Worm (Caenorhabditis elegans) whole organism, young adult: ENCODE measurements around the gene T23F2.3.
A peak's percentile ranks its signal among the peaks of the same experiment; 100 is the strongest.

Source experiments
- B0336.3 ChIP-seq: fragments of 200-800 bp; sonication (Bioruptor generic); IDR thresholded peaks from 2 replicates; pipeline ENCODE4 v1.3.6; 2022; ENCODE audit warnings: missing genetic modification characterization, missing compliant biosample characterization
- F10E7.11 ChIP-seq: sonication (generic microtip); optimal IDR thresholded peaks from 2 replicates; lab custom pipeline; 2017; ENCODE audit warnings: mild to moderate bottlenecking, missing genetic modification characterization, moderate library complexity, missing compliant biosample characterization
- F55B11.4 ChIP-seq: sonication (generic microtip); optimal IDR thresholded peaks from 2 replicates; lab custom pipeline; 2016; ENCODE audit warnings: missing compliant biosample characterization, missing genetic modification characterization, borderline replicate concordance; ENCODE audit not compliant: insufficient read depth
- K11D2.4 ChIP-seq: fragments of 200-800 bp; sonication (Bioruptor generic); IDR thresholded peaks from 2 replicates; pipeline ENCODE4 v1.3.6; 2022; ENCODE audit warnings: missing genetic modification reagents, missing genetic modification characterization, missing compliant biosample characterization
- Y56A3A.18 ChIP-seq: fragments of 200-800 bp; sonication (Bioruptor generic); IDR thresholded peaks from 2 replicates; pipeline ENCODE4 v1.3.6; 2022; ENCODE audit warnings: missing genetic modification reagents, missing genetic modification characterization, missing compliant biosample characterization
- ZK185.1 ChIP-seq: sonication (generic microtip); optimal IDR thresholded peaks from 2 replicates; lab custom pipeline; 2016; ENCODE audit warnings: mild to moderate bottlenecking, missing genetic modification characterization, missing compliant biosample characterization; ENCODE audit not compliant: poor library complexity, severe bottlenecking
- aptf-2 ChIP-seq: fragments of 200-800 bp; sonication (Bioruptor generic); conservative IDR thresholded peaks from 2 replicates; pipeline ENCODE4 v1.3.6; 2022; ENCODE audit warnings: missing genetic modification reagents, missing genetic modification characterization, missing compliant biosample characterization
- atf-7 ChIP-seq: sonication (generic microtip); optimal IDR thresholded peaks from 2 replicates; lab custom pipeline; 2017; ENCODE audit warnings: mild to moderate bottlenecking, missing genetic modification characterization, missing compliant biosample characterization
- attf-5 ChIP-seq: fragments of 200-800 bp; sonication (Bioruptor generic); optimal IDR thresholded peaks from 2 replicates; lab custom pipeline; 2018; ENCODE audit warnings: mild to moderate bottlenecking, missing genetic modification characterization, missing compliant biosample characterization
- attf-6 ChIP-seq: fragments of 200-800 bp; sonication (Bioruptor generic); IDR thresholded peaks from 2 replicates; pipeline ENCODE4 v1.3.6; 2022; ENCODE audit warnings: missing genetic modification reagents, missing genetic modification characterization, missing compliant biosample characterization
- bed-1 ChIP-seq: fragments of 200-800 bp; sonication (Bioruptor generic); IDR thresholded peaks from 2 replicates; pipeline ENCODE4 v1.3.6; 2022; ENCODE audit warnings: missing genetic modification reagents, missing genetic modification characterization, missing compliant biosample characterization
- cebp-1 ChIP-seq, 2 experiments: fragments of 200-800 bp in 1 of 2; sonication (Bioruptor generic) in 1 of 2; sonication (generic microtip) in 1 of 2; IDR thresholded peaks in 1 of 2; optimal IDR thresholded peaks in 1 of 2; 2 replicates each; pipeline versions ENCODE4 v1.3.6 to Lab custom; 2017 to 2022; ENCODE audit warnings: missing compliant biosample characterization in 2 of 2, missing genetic modification characterization in 2 of 2, mild to moderate bottlenecking in 1 of 2, missing genetic modification reagents in 1 of 2, moderate library complexity in 1 of 2
- die-1 ChIP-seq: sonication (generic microtip); optimal IDR thresholded peaks from 2 replicates; lab custom pipeline; 2016; ENCODE audit warnings: missing genotype, mild to moderate bottlenecking, missing genetic modification characterization, missing compliant biosample characterization
- dox-1 ChIP-seq: fragments of 200-800 bp; sonication (Bioruptor generic); IDR thresholded peaks from 2 replicates; pipeline ENCODE4 v1.3.6; 2022; ENCODE audit warnings: missing genetic modification reagents, missing genetic modification characterization, missing compliant biosample characterization
- dpl-1 ChIP-seq: fragments of 150-350 bp; optimal IDR thresholded peaks from 2 replicates; lab custom pipeline; 2014; ENCODE audit warnings: missing biosample characterization, missing genetic modification reagents, missing genetic modification characterization
- ets-4 ChIP-seq: fragments of 200-800 bp; sonication (Bioruptor generic); optimal IDR thresholded peaks from 2 replicates; lab custom pipeline; 2018; ENCODE audit warnings: mild to moderate bottlenecking, missing genetic modification characterization, missing compliant biosample characterization
- hlh-26 ChIP-seq: fragments of 200-800 bp; sonication (Bioruptor generic); conservative IDR thresholded peaks from 2 replicates; pipeline ENCODE4 v1.3.6; 2022; ENCODE audit warnings: missing genetic modification reagents, missing genetic modification characterization, missing compliant biosample characterization
- hmg-1.2 ChIP-seq: fragments of 200-800 bp; sonication (Bioruptor generic); IDR thresholded peaks from 2 replicates; pipeline ENCODE4 v1.3.6; 2022; ENCODE audit warnings: missing genetic modification reagents, missing genetic modification characterization, missing compliant biosample characterization
- hrde-1 ChIP-seq: sonication (generic microtip); optimal IDR thresholded peaks from 2 replicates; lab custom pipeline; 2016; ENCODE audit warnings: missing genetic modification characterization, mild to moderate bottlenecking, missing compliant biosample characterization, moderate library complexity, missing genotype, missing genetic modification reagents, borderline replicate concordance
- let-526 ChIP-seq: fragments of 200-800 bp; sonication (Bioruptor generic); IDR thresholded peaks from 2 replicates; pipeline ENCODE4 v1.3.6; 2022; ENCODE audit warnings: missing genetic modification reagents, missing genetic modification characterization, missing compliant biosample characterization
- lin-40 ChIP-seq: sonication (generic microtip); optimal IDR thresholded peaks from 2 replicates; lab custom pipeline; 2016; ENCODE audit warnings: missing genetic modification characterization, mild to moderate bottlenecking, missing compliant biosample characterization, missing genotype, missing genetic modification reagents
- lsl-1 ChIP-seq: fragments of 200-800 bp; sonication (Bioruptor generic); optimal IDR thresholded peaks from 2 replicates; lab custom pipeline; 2018; ENCODE audit warnings: mild to moderate bottlenecking, missing genetic modification characterization, moderate library complexity, missing compliant biosample characterization
- madf-3 ChIP-seq: fragments of 200-800 bp; sonication (Bioruptor generic); IDR thresholded peaks from 2 replicates; pipeline ENCODE4 v1.3.6; 2022; ENCODE audit warnings: missing genetic modification reagents, missing genetic modification characterization, missing compliant biosample characterization
- madf-6 ChIP-seq: fragments of 200-800 bp; sonication (Bioruptor generic); IDR thresholded peaks from 2 replicates; pipeline ENCODE4 v1.3.6; 2022; ENCODE audit warnings: missing genetic modification reagents, missing genetic modification characterization, missing compliant biosample characterization
- mel-28 ChIP-seq: sonication (generic microtip); optimal IDR thresholded peaks from 2 replicates; lab custom pipeline; 2016; ENCODE audit warnings: borderline replicate concordance, mild to moderate bottlenecking, missing genetic modification characterization, missing compliant biosample characterization
- nfya-2 ChIP-seq: fragments of 200-800 bp; sonication (Bioruptor generic); IDR thresholded peaks from 2 replicates; pipeline ENCODE4 v1.3.6; 2022; ENCODE audit warnings: missing genetic modification reagents, missing genetic modification characterization, missing compliant biosample characterization
- nfyb-1 ChIP-seq: fragments of 200-800 bp; sonication (Bioruptor generic); IDR thresholded peaks from 2 replicates; pipeline ENCODE4 v1.3.6; 2022; ENCODE audit warnings: missing genetic modification reagents, missing genetic modification characterization, missing compliant biosample characterization
- nhr-27 ChIP-seq: fragments of 200-800 bp; sonication (Bioruptor generic); optimal IDR thresholded peaks from 2 replicates; lab custom pipeline; 2018; ENCODE audit warnings: mild to moderate bottlenecking, missing genetic modification characterization, moderate library complexity, missing compliant biosample characterization
- nhr-80 ChIP-seq: sonication (generic microtip); optimal IDR thresholded peaks from 2 replicates; lab custom pipeline; 2016; ENCODE audit warnings: missing genetic modification characterization, missing compliant biosample characterization
- pbrm-1 ChIP-seq: fragments of 200-800 bp; sonication (Bioruptor generic); IDR thresholded peaks from 2 replicates; pipeline ENCODE4 v1.3.6; 2022; ENCODE audit warnings: missing genetic modification reagents, missing genetic modification characterization, missing compliant biosample characterization
- pha-4 ChIP-seq: fragments of 150-350 bp; sonication (generic microtip); optimal IDR thresholded peaks from 2 replicates; lab custom pipeline; 2014; ENCODE audit warnings: missing biosample characterization, missing genetic modification reagents, missing genetic modification characterization
- snpc-1.1 ChIP-seq: sonication (generic microtip); optimal IDR thresholded peaks from 2 replicates; lab custom pipeline; 2017; ENCODE audit warnings: missing genetic modification characterization, mild to moderate bottlenecking, missing compliant biosample characterization, antibody characterized with exemption, moderate library complexity, missing genotype, missing genetic modification reagents; ENCODE audit not compliant: insufficient read depth
- snpc-4 ChIP-seq, 5 experiments: fragments of 150-350 bp in 1 of 5; sonication (generic microtip) in 4 of 5; optimal IDR thresholded peaks; 2 replicates each; lab custom pipeline; 2014 to 2018; ENCODE audit warnings: missing genetic modification characterization in 5 of 5, missing biosample characterization in 3 of 5, antibody characterized with exemption in 2 of 5, mild to moderate bottlenecking in 2 of 5, missing compliant biosample characterization in 2 of 5, missing genotype in 2 of 5, moderate library complexity in 2 of 5, missing genetic modification reagents in 1 of 5
- ztf-18 ChIP-seq: sonication (generic microtip); optimal IDR thresholded peaks from 2 replicates; lab custom pipeline; 2016; ENCODE audit warnings: missing genotype, mild to moderate bottlenecking, missing genetic modification characterization, missing compliant biosample characterization
- ztf-22 ChIP-seq: fragments of 200-800 bp; sonication (Bioruptor generic); optimal IDR thresholded peaks from 2 replicates; lab custom pipeline; 2018; ENCODE audit warnings: mild to moderate bottlenecking, missing genetic modification characterization, moderate library complexity, missing compliant biosample characterization
- ztf-28 ChIP-seq: fragments of 200-800 bp; sonication (Bioruptor generic); IDR thresholded peaks from 2 replicates; pipeline ENCODE4 v1.3.6; 2022; ENCODE audit warnings: missing genetic modification reagents, missing genetic modification characterization, missing compliant biosample characterization

T23F2.3 gene

DNA sequence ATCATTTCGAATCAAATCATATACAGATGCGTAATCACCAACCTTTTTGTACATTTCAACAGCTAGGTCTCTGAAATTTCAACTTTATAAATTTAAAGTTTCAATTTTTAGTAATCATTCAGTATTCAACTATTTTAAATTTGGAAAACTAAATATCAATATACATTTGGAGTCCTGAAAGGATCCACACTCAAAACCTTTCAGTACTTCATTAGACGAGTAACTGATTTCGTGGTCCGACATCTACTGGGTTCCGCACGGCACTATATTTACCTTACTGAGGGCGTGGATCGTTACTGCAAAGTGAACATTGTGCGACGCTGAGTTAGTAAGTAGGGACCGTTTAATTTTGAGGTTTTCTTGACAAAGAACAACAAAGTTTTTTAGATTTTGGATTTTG is 35.7 kb upstream of the T23F2.3 start:
- TF ChIP-seq snpc-1.1 (tag; lab: Kevin White, UChicago): peak; percentile 84
- peak; percentile 18 for TF ChIP-seq snpc-4 (GFP tag; optimal IDR thresholded peaks at IDR 0.05; lab: Kevin White, UChicago)
- peak in 2 of 4 experiments; percentile 50 to 69 for TF ChIP-seq snpc-4 (tag; optimal IDR thresholded peaks at IDR 0.05; lab: Kevin White, UChicago)
- no peak for TF ChIP-seq ztf-18 (tag; lab: Kevin White, UChicago)
- no peak for TF ChIP-seq pbrm-1
- TF ChIP-seq, all 124 proteins: peak for 2

- TF ChIP-seq attf-5 (GFP tag; lab: Kevin White, UChicago) (no peak), bed-1 (GFP tag; lab: Robert Waterston, UW) (no peak), dox-1 (GFP tag; lab: Robert Waterston, UW) (no peak)
Observed at ce11 chrX:5543651-5544050, 31.5 kb upstream of the T23F2.3 start, which contains the start of gene C54G7.1. Gene C54G7.1, plus strand, starts transcription at chrX:5543951.

- TF ChIP-seq nhr-27 (no peak), F10E7.11 (tag; lab: Kevin White, UChicago) (no peak), F55B11.4 (tag; lab: Kevin White, UChicago) (no peak), dpl-1 (no peak), nfya-2 (GFP tag; lab: Robert Waterston, UW) (no peak), let-526 (GFP tag; lab: Robert Waterston, UW) (no peak), attf-6 (GFP tag; lab: Robert Waterston, UW) (no peak), pha-4 (tag; lab: Kevin White, UChicago) (no peak), madf-6 (GFP tag; lab: Robert Waterston, UW) (no peak), K11D2.4 (GFP tag; lab: Robert Waterston, UW) (no peak), hlh-26 (GFP tag; lab: Robert Waterston, UW) (no peak), lsl-1 (GFP tag; lab: Kevin White, UChicago) (no peak), hrde-1 (tag; lab: Kevin White, UChicago) (no peak)
Observed at ce11 chrX:5538416-5538815, 26.3 kb upstream of the T23F2.3 start, which contains the start of gene lgx-1. Gene lgx-1, minus strand, starts transcription at chrX:5538516.

DNA sequence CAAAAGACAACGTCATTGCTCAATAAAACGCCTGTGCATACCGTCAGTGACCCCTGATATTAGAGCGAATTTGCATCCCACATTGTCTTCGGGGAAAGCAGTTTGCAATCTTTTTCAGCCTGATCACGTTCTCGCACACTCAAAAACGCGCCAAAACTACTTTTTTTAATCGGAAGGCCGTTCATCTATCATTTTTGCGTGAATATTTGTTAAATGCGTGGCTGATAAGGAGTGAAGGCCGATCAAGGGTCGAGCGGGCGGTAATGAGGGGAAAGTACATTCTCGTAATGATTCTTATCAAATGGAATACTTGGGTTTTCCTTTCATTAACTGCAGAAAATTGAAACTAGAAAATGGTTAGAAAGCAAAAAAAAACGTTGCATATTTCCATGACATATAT is 12.1 kb upstream of the T23F2.3 start:
- TF ChIP-seq ztf-28 (no peak), nhr-80 (tag; lab: Kevin White, UChicago) (peak; percentile 82)

DNA sequence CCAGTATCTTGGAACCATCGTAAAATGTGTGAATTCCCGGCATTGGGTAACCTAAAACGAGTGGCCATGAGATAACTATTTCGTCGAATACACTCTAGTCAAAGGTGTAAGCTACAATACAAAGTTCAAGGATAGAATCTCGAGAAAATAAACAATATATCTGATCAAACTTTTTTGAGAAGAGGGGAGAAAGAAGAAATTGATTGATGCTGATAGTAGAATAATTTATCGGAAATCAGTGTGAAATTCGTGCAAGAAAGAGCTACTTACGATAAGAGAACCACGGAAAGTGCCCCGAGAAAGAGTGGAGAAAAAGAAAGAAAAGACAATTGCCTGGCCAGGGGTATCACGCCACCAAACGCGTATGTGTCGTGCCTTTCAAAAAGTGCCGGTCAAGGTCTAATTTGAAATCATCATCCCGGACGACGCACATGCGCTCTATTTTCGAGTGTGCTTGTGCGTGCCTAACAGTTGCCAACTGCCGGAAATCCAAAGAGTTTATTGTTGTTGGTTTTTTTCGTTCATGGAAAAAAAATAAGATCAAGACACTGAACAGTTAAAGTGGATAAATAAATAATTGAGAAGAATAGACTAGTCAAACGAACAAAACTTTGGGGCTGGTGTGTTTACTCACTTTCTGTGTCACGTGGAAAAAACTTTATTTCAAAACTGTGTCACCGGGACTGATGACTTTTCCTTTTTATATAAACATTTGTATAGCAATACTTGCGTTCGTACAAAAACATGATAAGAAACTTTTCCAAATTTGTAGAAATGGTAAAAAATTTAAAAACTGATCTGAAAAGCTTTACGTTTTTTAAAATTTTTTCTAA is 10.9 kb upstream of the T23F2.3 start, which contains the start of gene mboa-3:
mboa-3 (minus strand) TSS at position 51 of the 833 bp plus-strand sequence.
- TF ChIP-seq madf-3 (GFP tag; lab: Robert Waterston, UW): no peak
- TF ChIP-seq ets-4: peak; percentile 27
- peak; percentile 45; the same call in 1 of the 2 replicates for TF ChIP-seq dox-1 (GFP tag; lab: Robert Waterston, UW)
- TF ChIP-seq mel-28 (tag; lab: Kevin White, UChicago): no peak
- TF ChIP-seq Y56A3A.18 (GFP tag; lab: Robert Waterston, UW): 0 out of 2 replicates have a peak, but pooled peaks have one; percentile 47
- TF ChIP-seq die-1 (tag; lab: Kevin White, UChicago): no peak
- no peak for TF ChIP-seq ZK185.1 (tag; lab: Kevin White, UChicago)
- TF ChIP-seq hmg-1.2 (GFP tag; lab: Robert Waterston, UW): no peak
- peak; percentile 35; the same call in 1 of the 2 replicates for TF ChIP-seq nfyb-1 (GFP tag; lab: Robert Waterston, UW)
- TF ChIP-seq lin-40: no peak
- TF ChIP-seq nhr-80 (tag; lab: Kevin White, UChicago): peak; percentile 83
- TF ChIP-seq atf-7 (tag; lab: Kevin White, UChicago): peak; percentile 7
- TF ChIP-seq ztf-22 (GFP tag; lab: Kevin White, UChicago): peak; percentile 27
- TF ChIP-seq cebp-1 (GFP tag; IDR thresholded peaks at IDR 0.05; lab: Robert Waterston, UW): no peak
- TF ChIP-seq cebp-1 (tag; optimal IDR thresholded peaks at IDR 0.05; lab: Kevin White, UChicago): peak; percentile 49
- TF ChIP-seq B0336.3 (GFP tag; lab: Robert Waterston, UW): peak; percentile 46; the same call in 1 of the 2 replicates
- no peak for TF ChIP-seq aptf-2 (GFP tag; lab: Robert Waterston, UW)
